Fruit fly (Drosophila melanogaster): ENCODE data around the gene Alr.

The Alr gene

DNA sequence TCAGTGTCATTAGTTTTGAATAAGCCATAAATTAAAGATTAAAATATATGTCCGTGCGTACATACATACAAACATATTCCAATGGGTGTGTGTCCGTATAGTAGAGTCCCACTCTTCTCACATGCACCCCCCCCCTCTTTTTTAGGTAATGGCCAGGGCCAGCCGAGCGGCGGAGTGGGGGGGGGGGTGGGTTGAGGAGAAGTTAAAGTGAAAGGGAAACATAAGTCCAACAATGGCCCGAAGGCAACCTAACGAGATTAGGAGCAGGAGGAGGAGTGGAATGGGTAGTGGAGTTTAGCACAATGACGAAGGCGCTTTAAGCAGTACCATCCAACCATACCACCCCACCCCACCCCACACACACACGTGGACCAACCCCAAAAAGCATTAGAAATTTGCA is 47.7 kb downstream of the Alr start:
- TF ChIP-seq CG12744 (GFP tag; optimal IDR thresholded peaks at IDR 0.05) (no peak), caup (GFP tag; optimal IDR thresholded peaks at IDR 0.05; ENCODE audit: severe bottlenecking) (no peak), CG2712 (tag; optimal IDR thresholded peaks at IDR 0.05) (no peak), abd-A (tag; optimal IDR thresholded peaks at IDR 0.05) (peak; percentile 59), dan (GFP tag; IDR thresholded peaks at IDR 0.05) (no peak), crol (GFP tag; IDR thresholded peaks at IDR 0.05) (peak; percentile 57), ATbp (GFP tag; optimal IDR thresholded peaks at IDR 0.05) (no peak), hth (optimal IDR thresholded peaks at IDR 0.05) (no peak), CG1647 (GFP tag; optimal IDR thresholded peaks at IDR 0.05) (no peak), cg (GFP tag; optimal IDR thresholded peaks at IDR 0.05) (peak; percentile 3), ato (GFP tag; IDR thresholded peaks at IDR 0.05; ENCODE audit: partially characterized antibody) (no peak), pros (GFP tag; optimal IDR thresholded peaks at IDR 0.05) (peak; percentile 51)
